Fruit fly (Drosophila melanogaster) whole organism, wandering third instar larva: ENCODE results near the gene nonA.
A peak's percentile ranks its signal among the peaks of the same experiment; 100 is the strongest.

Experiments
- Abd-B ChIP-seq: fragments of >200 bp; optimal IDR thresholded peaks from 2 replicates; lab custom pipeline; 2017; ENCODE audit warnings: missing biosample characterization, missing genetic modification characterization
- CG9705 ChIP-seq: fragments of 200-800 bp; sonication (Bioruptor generic); optimal IDR thresholded peaks from 2 replicates; lab custom pipeline; 2018; ENCODE audit warnings: missing biosample characterization, mild to moderate bottlenecking, missing genetic modification characterization
- Dfd ChIP-seq: fragments of >200 bp; optimal IDR thresholded peaks from 2 replicates; lab custom pipeline; 2017; ENCODE audit warnings: missing biosample characterization, missing genetic modification characterization
- HLH106 ChIP-seq: fragments of 200-800 bp; optimal IDR thresholded peaks from 3 replicates; lab custom pipeline; 2019; ENCODE audit warnings: missing biosample characterization, mild to moderate bottlenecking, missing genetic modification characterization, moderate library complexity
- Hr78 ChIP-seq: fragments of >200 bp; optimal IDR thresholded peaks from 2 replicates; lab custom pipeline; 2017; ENCODE audit warnings: missing biosample characterization, missing genetic modification characterization
- Mio ChIP-seq: sonication (Bioruptor generic); optimal IDR thresholded peaks from 2 replicates; lab custom pipeline; 2016; ENCODE audit warnings: missing biosample characterization, missing genetic modification characterization
- Myc ChIP-seq: fragments of >200 bp; optimal IDR thresholded peaks from 2 replicates; lab custom pipeline; 2017
- N ChIP-seq: fragments of >200 bp; optimal IDR thresholded peaks from 2 replicates; lab custom pipeline; 2018; ENCODE audit warnings: missing biosample characterization, missing external identifiers, missing genetic modification characterization
- OdsH ChIP-seq: fragments of 200-800 bp; sonication (Bioruptor generic); optimal IDR thresholded peaks from 2 replicates; lab custom pipeline; 2016; ENCODE audit warnings: missing biosample characterization, mild to moderate bottlenecking, missing genetic modification characterization
- Rel ChIP-seq, 2 experiments: fragments of 200-800 bp; sonication (Bioruptor generic) in 1 of 2; optimal IDR thresholded peaks; 2 replicates in 1 of 2; 3 replicates in 1 of 2; lab custom pipeline; 2016 to 2019; ENCODE audit warnings: mild to moderate bottlenecking in 2 of 2, missing biosample characterization in 2 of 2, missing genetic modification characterization in 2 of 2, moderate library complexity in 1 of 2
- dl ChIP-seq, 2 experiments: fragments of 175-275, 200-275 bp in 1 of 2; fragments of 200-275 bp in 1 of 2; sonication (Bioruptor generic); optimal IDR thresholded peaks; lab custom pipeline; 2018; ENCODE audit warnings: mild to moderate bottlenecking in 2 of 2, missing biosample characterization in 2 of 2, missing genetic modification characterization in 2 of 2, moderate library complexity in 2 of 2; ENCODE audit not compliant: partially characterized antibody in 2 of 2, insufficient read depth in 1 of 2
- foxo ChIP-seq, 2 experiments: fragments of 200-800 bp; sonication (Bioruptor generic); optimal IDR thresholded peaks; 2 replicates in 1 of 2; 3 replicates in 1 of 2; lab custom pipeline; 2016 to 2017; ENCODE audit warnings: missing biosample characterization in 2 of 2, missing genetic modification characterization in 2 of 2
- h ChIP-seq: fragments of 200-800 bp; sonication (Bioruptor generic); optimal IDR thresholded peaks from 3 replicates; lab custom pipeline; 2016; ENCODE audit warnings: missing biosample characterization, mild to moderate bottlenecking, missing genetic modification characterization
- pan ChIP-seq: fragments of >200 bp; optimal IDR thresholded peaks from 2 replicates; lab custom pipeline; 2017

DNA sequence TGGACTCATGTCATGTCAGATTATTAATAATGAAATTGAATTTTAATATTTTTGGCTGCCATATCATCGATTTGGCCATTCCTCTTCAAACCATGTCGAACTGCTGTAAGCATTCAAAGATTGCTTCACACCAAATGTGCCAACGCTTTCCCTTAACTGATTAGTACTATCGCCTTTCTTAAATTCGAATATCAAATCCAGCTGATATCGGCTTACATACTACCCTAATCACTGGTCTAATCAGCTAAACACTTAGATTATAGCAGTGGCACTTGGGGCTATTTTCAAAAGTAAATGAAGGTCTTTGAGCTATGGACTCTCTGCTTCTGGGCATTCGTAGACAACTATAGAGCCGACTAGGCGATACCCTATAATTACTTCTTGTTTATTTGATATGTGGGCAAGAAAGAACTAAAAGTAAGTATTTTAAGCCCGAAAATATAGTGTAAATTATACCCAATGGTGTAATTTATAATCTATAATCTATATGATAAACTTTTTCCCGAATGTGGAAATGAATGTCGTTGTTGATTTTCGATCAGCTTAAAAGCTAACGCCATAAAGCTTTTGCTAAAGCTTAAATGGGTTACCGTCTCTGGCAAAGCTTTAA lies 42.5 kb downstream of the nonA start:
- TF ChIP-seq Dfd (GFP tag; lab: Kevin White, UChicago) (no peak), Rel (GFP tag; optimal IDR thresholded peaks at IDR 0.05; lab: Kevin White, UChicago) (no peak), Rel (tag; optimal IDR thresholded peaks at IDR 0.05; lab: Kevin White, UChicago) (no peak), OdsH (GFP tag; lab: Kevin White, UChicago) (peak; percentile 73), Myc (no peak), Mio (GFP tag; lab: Kevin White, UChicago) (no peak), HLH106 (tag; lab: Kevin White, UChicago) (peak; percentile 33), Hr78 (GFP tag; lab: Kevin White, UChicago) (no peak), pan (lab: Kevin White, UChicago) (no peak), Abd-B (no peak), N (no peak), CG9705 (GFP tag; lab: Kevin White, UChicago) (no peak), h (GFP tag; lab: Kevin White, UChicago) (peak; percentile 82), dl (GFP tag; optimal IDR thresholded peaks at IDR 0.05; lab: Kevin White, UChicago; ENCODE audit: insufficient read depth in 1 of 2, partially characterized antibody in 2 of 2) (no peak), foxo (GFP tag; optimal IDR thresholded peaks at IDR 0.05; lab: Kevin White, UChicago) (peak in 1 of 2 experiments; percentile 73)
